Worm (Caenorhabditis elegans) whole organism, L4 larva: ENCODE results near the gene nhr-65.

Experiments used
- ceh-82 ChIP-seq: sonication (generic microtip); optimal IDR thresholded peaks from 2 replicates; lab custom pipeline; 2017; ENCODE audit warnings: missing biosample characterization, missing genetic modification characterization
- dmd-8 ChIP-seq: fragments of 200-800 bp; sonication (Bioruptor generic); IDR thresholded peaks from 2 replicates; pipeline ENCODE4 v1.3.6; 2022; ENCODE audit warnings: missing genetic modification characterization, missing compliant biosample characterization
- egl-27 ChIP-seq: sonication (generic microtip); optimal IDR thresholded peaks from 3 replicates; lab custom pipeline; 2017; ENCODE audit warnings: missing biosample characterization, missing genetic modification reagents, missing genetic modification characterization
- lin-13 ChIP-seq: fragments of 150-350 bp; optimal IDR thresholded peaks from 2 replicates; lab custom pipeline; 2014; ENCODE audit warnings: missing biosample characterization, missing genetic modification reagents, missing genetic modification characterization
- lin-38 ChIP-seq: fragments of 200-800 bp; sonication (Bioruptor generic); IDR thresholded peaks from 2 replicates; pipeline ENCODE4 v1.3.6; 2022; ENCODE audit warnings: missing genetic modification reagents, missing genetic modification characterization, missing compliant biosample characterization
- lsy-2 ChIP-seq, 2 experiments: fragments of 150-350 bp in 1 of 2; sonication (generic microtip) in 1 of 2; optimal IDR thresholded peaks; 2 replicates each; lab custom pipeline; 2014 to 2017; ENCODE audit warnings: missing biosample characterization in 2 of 2, missing genetic modification characterization in 2 of 2
- spr-3 ChIP-seq: fragments of 200-800 bp; sonication (Bioruptor generic); optimal IDR thresholded peaks from 2 replicates; lab custom pipeline; 2018; ENCODE audit warnings: mild to moderate bottlenecking, missing genetic modification characterization, missing compliant biosample characterization
- tag-97 ChIP-seq: fragments of 200-800 bp; sonication (Bioruptor generic); IDR thresholded peaks from 2 replicates; pipeline ENCODE4 v1.3.6; 2022; ENCODE audit warnings: missing genetic modification characterization, missing compliant biosample characterization

DNA sequence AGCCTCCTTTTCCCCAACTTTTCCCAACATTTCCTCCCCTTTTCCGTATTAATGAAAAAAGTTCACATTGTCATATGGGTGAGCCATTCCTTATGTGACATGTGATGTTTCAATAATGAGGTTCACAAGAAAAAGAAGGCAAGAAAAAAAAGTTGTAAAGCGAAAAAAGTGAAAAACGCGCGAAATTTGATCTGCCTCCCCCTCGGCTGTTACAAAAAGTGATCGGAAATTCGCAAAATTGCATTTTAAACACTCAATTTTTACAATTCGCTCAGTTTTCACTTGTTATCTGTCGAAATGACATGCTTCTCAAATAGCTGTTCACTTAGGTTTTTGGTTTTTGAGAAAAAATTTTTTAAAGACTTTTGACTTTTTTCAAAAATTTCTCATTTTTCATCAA lies 17.5 kb upstream of the nhr-65 start:
- TF ChIP-seq egl-27 (no peak), lsy-2 (tag; optimal IDR thresholded peaks at IDR 0.05; lab: Kevin White, UChicago) (no peak), lin-38 (GFP tag; lab: Robert Waterston, UW) (no peak), ceh-82 (tag; lab: Kevin White, UChicago) (no peak), dmd-8 (no peak), lin-13 (no peak), tag-97 (GFP tag; lab: Robert Waterston, UW) (no peak), spr-3 (no peak)
